Worm (Caenorhabditis elegans): ENCODE results near the gene twk-6.

DNA sequence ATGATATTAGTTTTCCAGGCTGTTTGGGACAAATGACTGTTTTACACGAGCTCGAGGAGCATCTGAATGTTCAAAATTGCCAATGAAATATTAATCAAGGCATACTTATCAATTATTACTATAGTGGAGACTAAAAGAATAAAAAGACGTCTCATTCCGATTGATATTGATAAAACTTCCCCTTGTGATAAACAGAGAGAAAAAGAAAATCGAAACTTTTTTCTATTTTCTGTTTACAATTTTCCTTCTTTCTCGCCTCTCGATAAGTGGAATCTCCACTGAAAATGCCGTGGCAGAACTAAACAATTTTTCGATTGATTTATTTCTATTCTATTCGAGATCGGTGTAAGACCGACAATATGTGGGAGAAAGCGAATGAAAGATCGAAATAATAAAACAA is 37.1 kb downstream of the twk-6 start, which contains the start of gene B0393.9:
- TF ChIP-seq aptf-2 (GFP tag; conservative IDR thresholded peaks at IDR 0.05) = no peak
- TF ChIP-seq ztf-25 (GFP tag; IDR thresholded peaks at IDR 0.05) = no peak
- TF ChIP-seq ama-1 (optimal IDR thresholded peaks at IDR 0.05) = no peak
- no peak for TF ChIP-seq ama-1 (GFP tag; optimal IDR thresholded peaks at IDR 0.05)
- no peak for TF ChIP-seq him-1 (tag; optimal IDR thresholded peaks at IDR 0.05)
- TF ChIP-seq nhr-90 (tag; optimal IDR thresholded peaks at IDR 0.05) = no peak

All from whole organism, young adult.